Worm (Caenorhabditis elegans): ENCODE data around the gene ucr-2.1.
A peak's percentile ranks its signal among the peaks of the same experiment; 100 is the strongest.

Gene ucr-2.1

ce11 chrX:11996606-11997005, 21.6 kb upstream of the ucr-2.1 start:
- TF ChIP-seq pha-4 (tag; optimal IDR thresholded peaks at IDR 0.05), result peak; percentile 42
- no peak for TF ChIP-seq nhr-25 (tag; optimal IDR thresholded peaks at IDR 0.05)
- TF ChIP-seq elt-2 (tag; optimal IDR thresholded peaks at IDR 0.05), result peak; percentile 32
- TF ChIP-seq lin-15B (tag; optimal IDR thresholded peaks at IDR 0.05), result no peak
- peak; percentile 66 for TF ChIP-seq pqm-1 (tag; optimal IDR thresholded peaks at IDR 0.05)
- no peak for TF ChIP-seq eor-1 (tag; optimal IDR thresholded peaks at IDR 0.05)
- TF ChIP-seq nhr-237 (tag; optimal IDR thresholded peaks at IDR 0.05), result no peak

- TF ChIP-seq egl-27 (tag; optimal IDR thresholded peaks at IDR 0.05), result no peak
- no peak for TF ChIP-seq daf-12 (tag; optimal IDR thresholded peaks at IDR 0.05)
- peak; percentile 45 for TF ChIP-seq elt-2 (tag; optimal IDR thresholded peaks at IDR 0.05)
- TF ChIP-seq pqm-1 (tag; optimal IDR thresholded peaks at IDR 0.05), result peak; percentile 36
- TF ChIP-seq nhr-43 (tag; optimal IDR thresholded peaks at IDR 0.05; ENCODE audit: poor library complexity, severe bottlenecking), result no peak
- no peak for TF ChIP-seq ceh-16 (tag; optimal IDR thresholded peaks at IDR 0.05)
- TF ChIP-seq ceh-28 (tag; optimal IDR thresholded peaks at IDR 0.05), result no peak
These were observed 18.7 kb upstream of the ucr-2.1 start for ce11 chrX:11999573-11999972.

ce11 chrX:12001600-12001999, 16.6 kb upstream of the ucr-2.1 start:
- TF ChIP-seq jun-1 (tag; optimal IDR thresholded peaks at IDR 0.05), result no peak
- peak; percentile 67 for TF ChIP-seq elt-2 (tag; optimal IDR thresholded peaks at IDR 0.05)
- peak; percentile 2 for TF ChIP-seq pqm-1 (tag; optimal IDR thresholded peaks at IDR 0.05)

- TF ChIP-seq daf-12 (tag; optimal IDR thresholded peaks at IDR 0.05), result no peak
- TF ChIP-seq fos-1 (tag; optimal IDR thresholded peaks at IDR 0.05), result no peak
- no peak for TF ChIP-seq fkh-2 (tag; optimal IDR thresholded peaks at IDR 0.05)
- no peak for TF ChIP-seq nhr-77 (tag; optimal IDR thresholded peaks at IDR 0.05)
- no peak for TF ChIP-seq nhr-12 (tag; optimal IDR thresholded peaks at IDR 0.05)
- TF ChIP-seq nfya-1 (tag; optimal IDR thresholded peaks at IDR 0.05; ENCODE audit: insufficient read depth), result no peak
- no peak for TF ChIP-seq hmg-11 (tag; optimal IDR thresholded peaks at IDR 0.05)
- TF ChIP-seq lin-39 (tag; optimal IDR thresholded peaks at IDR 0.05), result no peak
- no peak for TF ChIP-seq lsy-12 (tag; optimal IDR thresholded peaks at IDR 0.05)
- no peak for TF ChIP-seq skn-1 (tag; optimal IDR thresholded peaks at IDR 0.05)
- TF ChIP-seq pqm-1 (tag; optimal IDR thresholded peaks at IDR 0.05), result peak; percentile 2
- no peak for TF ChIP-seq ztf-4 (tag; optimal IDR thresholded peaks at IDR 0.05)
- peak; percentile 35 for TF ChIP-seq elt-2 (tag; optimal IDR thresholded peaks at IDR 0.05)
These were observed 14.3 kb upstream of the ucr-2.1 start for ce11 chrX:12003969-12004368.

- TF ChIP-seq jun-1 (tag; optimal IDR thresholded peaks at IDR 0.05), result peak; percentile 1
- peak; percentile 40 for TF ChIP-seq pqm-1 (tag; optimal IDR thresholded peaks at IDR 0.05)
- no peak for TF ChIP-seq nfya-1 (tag; optimal IDR thresholded peaks at IDR 0.05; ENCODE audit: insufficient read depth)
- no peak for TF ChIP-seq tbx-2 (tag; optimal IDR thresholded peaks at IDR 0.05)
- TF ChIP-seq elt-2 (tag; optimal IDR thresholded peaks at IDR 0.05), result peak; percentile 70
These were observed 13.3 kb upstream of the ucr-2.1 start for ce11 chrX:12004925-12005324.

ce11 chrX:12005499-12005959, 12.7 kb upstream of the ucr-2.1 start, which contains the start of gene sma-5:
Gene sma-5 (minus strand): TSS chrX:12005549.
- no peak for TF ChIP-seq unc-39 (tag; optimal IDR thresholded peaks at IDR 0.05)
- no peak for TF ChIP-seq ama-1 (optimal IDR thresholded peaks at IDR 0.05)
- TF ChIP-seq unc-62 (GFP tag; optimal IDR thresholded peaks at IDR 0.05), result no peak
- no peak for TF ChIP-seq nhr-28 (tag; optimal IDR thresholded peaks at IDR 0.05)
- TF ChIP-seq zag-1 (tag; optimal IDR thresholded peaks at IDR 0.05), result no peak
- no peak for TF ChIP-seq nhr-77 (tag; optimal IDR thresholded peaks at IDR 0.05)
- TF ChIP-seq ZK546.5 (tag; optimal IDR thresholded peaks at IDR 0.05), result no peak
- no peak for TF ChIP-seq lin-15B (tag; optimal IDR thresholded peaks at IDR 0.05)
- no peak for TF ChIP-seq snpc-4 (tag; optimal IDR thresholded peaks at IDR 0.05)
- TF ChIP-seq nhr-76 (tag; optimal IDR thresholded peaks at IDR 0.05), result no peak
- TF ChIP-seq eor-1 (tag; optimal IDR thresholded peaks at IDR 0.05), result no peak
